Worm (Caenorhabditis elegans) whole organism, L2 larva: Measurements from ENCODE around the gene skr-4.
A peak's percentile ranks its signal among the peaks of the same experiment; 100 is the strongest.

Source experiments
- C34F6.9 ChIP-seq: fragments of 150-350 bp; optimal IDR thresholded peaks from 2 replicates; lab custom pipeline; 2014; ENCODE audit warnings: missing biosample characterization, missing genetic modification characterization
- F13H6.1 ChIP-seq: sonication (generic microtip); optimal IDR thresholded peaks from 2 replicates; lab custom pipeline; 2016; ENCODE audit warnings: missing genetic modification characterization, missing compliant biosample characterization
- R02D3.7 ChIP-seq: fragments of 150-350 bp; optimal IDR thresholded peaks from 2 replicates; lab custom pipeline; 2014; ENCODE audit warnings: missing biosample characterization, missing genetic modification characterization
- aly-2 ChIP-seq: fragments of 150-350 bp; optimal IDR thresholded peaks from 2 replicates; lab custom pipeline; 2014; ENCODE audit warnings: missing biosample characterization, missing genetic modification characterization
- ama-1 ChIP-seq: fragments of 150-350 bp; optimal IDR thresholded peaks from 2 replicates; lab custom pipeline; 2018; ENCODE audit warnings: inconsistent platforms
- blmp-1 ChIP-seq: sonication (generic microtip); optimal IDR thresholded peaks from 2 replicates; lab custom pipeline; 2017; ENCODE audit warnings: missing genetic modification characterization, mild to moderate bottlenecking, missing compliant biosample characterization, antibody characterized with exemption, moderate library complexity; ENCODE audit not compliant: insufficient read depth
- ceh-82 ChIP-seq: fragments of 150-350 bp; optimal IDR thresholded peaks from 2 replicates; lab custom pipeline; 2014; ENCODE audit warnings: missing biosample characterization, missing genetic modification characterization
- crh-2 ChIP-seq: sonication (generic microtip); optimal IDR thresholded peaks from 2 replicates; lab custom pipeline; 2017; ENCODE audit warnings: missing biosample characterization, missing genetic modification characterization
- dmd-4 ChIP-seq: sonication (generic microtip); optimal IDR thresholded peaks from 2 replicates; lab custom pipeline; 2017; ENCODE audit warnings: missing biosample characterization, missing genetic modification characterization
- egl-27 ChIP-seq: sonication (generic microtip); optimal IDR thresholded peaks from 3 replicates; lab custom pipeline; 2017; ENCODE audit warnings: missing biosample characterization, missing genetic modification reagents, missing genetic modification characterization
- elt-3 ChIP-seq: sonication (generic microtip); optimal IDR thresholded peaks from 2 replicates; lab custom pipeline; 2017; ENCODE audit warnings: missing biosample characterization, missing genetic modification characterization
- fos-1 ChIP-seq: fragments of 150-350 bp; optimal IDR thresholded peaks from 2 replicates; lab custom pipeline; 2014; ENCODE audit warnings: missing biosample characterization, missing genetic modification characterization
- lin-11 ChIP-seq: fragments of 150-350 bp; sonication (generic microtip); optimal IDR thresholded peaks from 2 replicates; lab custom pipeline; 2014; ENCODE audit warnings: missing biosample characterization, missing genetic modification characterization, inconsistent platforms, mixed read lengths
- lin-13 ChIP-seq: fragments of 150-350 bp; optimal IDR thresholded peaks from 2 replicates; lab custom pipeline; 2014; ENCODE audit warnings: missing biosample characterization, missing genetic modification reagents, missing genetic modification characterization
- lin-39 ChIP-seq: fragments of 150-350 bp; optimal IDR thresholded peaks from 2 replicates; lab custom pipeline; 2014; ENCODE audit warnings: missing biosample characterization, missing genetic modification reagents, missing genetic modification characterization
- lsy-2 ChIP-seq, 2 experiments: fragments of 150-350 bp in 1 of 2; sonication (generic microtip) in 1 of 2; optimal IDR thresholded peaks; 2 replicates each; lab custom pipeline; 2014 to 2017; ENCODE audit warnings: missing biosample characterization in 2 of 2, missing genetic modification characterization in 2 of 2
- mab-5 ChIP-seq: fragments of 150-350 bp; optimal IDR thresholded peaks from 2 replicates; lab custom pipeline; 2014; ENCODE audit warnings: missing biosample characterization, missing genetic modification characterization
- mbf-1 ChIP-seq: sonication (generic microtip); optimal IDR thresholded peaks from 2 replicates; lab custom pipeline; 2017; ENCODE audit warnings: missing biosample characterization, missing genetic modification characterization
- mdl-1 ChIP-seq, 2 experiments: fragments of 150-350 bp in 1 of 2; sonication (generic microtip) in 1 of 2; optimal IDR thresholded peaks; 2 replicates each; lab custom pipeline; 2017; ENCODE audit warnings: missing biosample characterization in 2 of 2, missing genetic modification characterization in 2 of 2
- nhr-10 ChIP-seq: sonication (generic microtip); optimal IDR thresholded peaks from 2 replicates; lab custom pipeline; 2017; ENCODE audit warnings: missing biosample characterization, missing genetic modification characterization
- nhr-11 ChIP-seq: fragments of 150-350 bp; optimal IDR thresholded peaks from 2 replicates; lab custom pipeline; 2014; ENCODE audit warnings: missing biosample characterization, missing genetic modification characterization
- nhr-12 ChIP-seq: fragments of 150-350 bp; optimal IDR thresholded peaks from 2 replicates; lab custom pipeline; 2014; ENCODE audit warnings: missing biosample characterization, missing genetic modification characterization
- nhr-129 ChIP-seq: fragments of 150-350 bp; optimal IDR thresholded peaks from 2 replicates; lab custom pipeline; 2014; ENCODE audit warnings: missing biosample characterization, missing genetic modification characterization
- nhr-23 ChIP-seq: fragments of 150-350 bp; optimal IDR thresholded peaks from 2 replicates; lab custom pipeline; 2014; ENCODE audit warnings: missing biosample characterization, missing genetic modification reagents, missing genetic modification characterization
- nhr-237 ChIP-seq: fragments of 150-350 bp; optimal IDR thresholded peaks from 2 replicates; lab custom pipeline; 2014; ENCODE audit warnings: missing biosample characterization, missing genetic modification characterization
- nhr-25 ChIP-seq: fragments of 150-350 bp; sonication (generic microtip); optimal IDR thresholded peaks from 3 replicates; lab custom pipeline; 2014; ENCODE audit warnings: missing biosample characterization, missing genetic modification characterization
- nhr-6 ChIP-seq: fragments of 150-350 bp; optimal IDR thresholded peaks from 2 replicates; lab custom pipeline; 2014; ENCODE audit warnings: missing biosample characterization, missing genetic modification characterization
- nhr-77 ChIP-seq: fragments of 150-350 bp; optimal IDR thresholded peaks from 2 replicates; lab custom pipeline; 2014; ENCODE audit warnings: missing biosample characterization, missing genetic modification characterization
- peb-1 ChIP-seq: fragments of 150-350 bp; optimal IDR thresholded peaks from 2 replicates; lab custom pipeline; 2014; ENCODE audit warnings: missing biosample characterization, missing genetic modification characterization
- sem-4 ChIP-seq: fragments of 150-350 bp; optimal IDR thresholded peaks from 2 replicates; lab custom pipeline; 2014; ENCODE audit warnings: missing biosample characterization, missing genetic modification reagents, missing genetic modification characterization
- skn-1 ChIP-seq: sonication (generic microtip); optimal IDR thresholded peaks from 2 replicates; lab custom pipeline; 2017; ENCODE audit warnings: missing biosample characterization, missing genetic modification characterization
- sma-3 ChIP-seq: sonication (generic microtip); optimal IDR thresholded peaks from 2 replicates; lab custom pipeline; 2016; ENCODE audit warnings: missing genetic modification reagents, missing genetic modification characterization, missing compliant biosample characterization
- sma-9 ChIP-seq, 2 experiments: fragments of 150-350 bp in 1 of 2; sonication (generic microtip) in 1 of 2; optimal IDR thresholded peaks; 2 replicates each; lab custom pipeline; 2014 to 2016; ENCODE audit warnings: missing genetic modification characterization in 2 of 2, mild to moderate bottlenecking in 1 of 2, missing biosample characterization in 1 of 2, missing compliant biosample characterization in 1 of 2, missing genetic modification reagents in 1 of 2, moderate library complexity in 1 of 2
- snpc-4 ChIP-seq: fragments of 150-350 bp; optimal IDR thresholded peaks from 2 replicates; lab custom pipeline; 2014; ENCODE audit warnings: missing biosample characterization, missing genetic modification characterization
- unc-55 ChIP-seq: fragments of 150-350 bp; sonication (generic microtip); optimal IDR thresholded peaks from 3 replicates; lab custom pipeline; 2014; ENCODE audit warnings: missing biosample characterization, missing genetic modification reagents, missing genetic modification characterization
- unc-62 ChIP-seq: fragments of 150-350 bp; optimal IDR thresholded peaks from 2 replicates; lab custom pipeline; 2014; ENCODE audit warnings: missing biosample characterization, missing genetic modification reagents, missing genetic modification characterization
- zag-1 ChIP-seq: fragments of 150-350 bp; optimal IDR thresholded peaks from 2 replicates; lab custom pipeline; 2014; ENCODE audit warnings: missing biosample characterization, missing genetic modification characterization
- ztf-1 ChIP-seq: fragments of 200-800 bp; sonication (Bioruptor generic); conservative IDR thresholded peaks from 2 replicates; pipeline ENCODE4 v1.3.6; 2022; ENCODE audit warnings: missing genetic modification characterization, missing compliant biosample characterization
- ztf-4 ChIP-seq: fragments of 150-350 bp; optimal IDR thresholded peaks from 2 replicates; lab custom pipeline; 2014; ENCODE audit warnings: missing biosample characterization, missing genetic modification characterization

The skr-4 gene

DNA sequence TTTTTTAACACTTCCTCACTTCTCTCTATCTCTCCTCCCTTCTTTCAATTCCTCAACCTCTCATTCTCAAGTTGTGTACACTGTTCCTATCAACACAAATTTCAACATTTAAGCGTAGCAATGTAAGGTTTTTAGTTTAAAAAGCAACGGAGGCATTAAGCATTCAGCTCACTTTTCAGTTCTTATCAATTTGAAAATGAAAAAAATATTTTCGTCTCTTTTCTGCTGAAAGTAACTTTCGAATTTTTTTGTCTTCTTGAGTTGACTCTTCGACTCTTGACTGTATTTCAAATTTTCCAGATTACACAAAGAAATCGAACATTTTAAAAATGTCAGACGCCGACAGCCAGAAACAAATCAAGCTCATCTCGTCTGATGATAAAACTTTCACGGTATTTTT is at the start of gene skr-4:
Gene skr-4, plus strand, starts transcription at position 301 of the 400 bp plus-strand sequence.
- TF ChIP-seq nhr-77 (tag; lab: Kevin White, UChicago) = no peak
- TF ChIP-seq R02D3.7 (tag; lab: Kevin White, UChicago) = no peak
- TF ChIP-seq blmp-1 (tag; lab: Kevin White, UChicago) = no peak
- no peak for TF ChIP-seq mbf-1 (tag; lab: Kevin White, UChicago)
- TF ChIP-seq egl-27 (tag; lab: Kevin White, UChicago) = no peak
- no peak for TF ChIP-seq skn-1 (tag; lab: Kevin White, UChicago)
- no peak for TF ChIP-seq nhr-129 (tag; lab: Kevin White, UChicago)
- no peak for TF ChIP-seq mab-5 (tag; lab: Kevin White, UChicago)
- TF ChIP-seq unc-62 = no peak
- TF ChIP-seq ceh-82 (tag; lab: Kevin White, UChicago) = no peak
- no peak for TF ChIP-seq nhr-12 (tag; lab: Kevin White, UChicago)
- no peak for TF ChIP-seq lin-39 (tag; lab: Kevin White, UChicago)
- no peak for TF ChIP-seq sma-3
- no peak for TF ChIP-seq ama-1
- TF ChIP-seq lin-11 (tag; lab: Kevin White, UChicago) = no peak
- no peak for TF ChIP-seq elt-3 (tag; lab: Kevin White, UChicago)
- TF ChIP-seq ztf-1 (GFP tag; lab: Robert Waterston, UW) = no peak
- no peak for TF ChIP-seq nhr-6 (tag; lab: Kevin White, UChicago)

DNA sequence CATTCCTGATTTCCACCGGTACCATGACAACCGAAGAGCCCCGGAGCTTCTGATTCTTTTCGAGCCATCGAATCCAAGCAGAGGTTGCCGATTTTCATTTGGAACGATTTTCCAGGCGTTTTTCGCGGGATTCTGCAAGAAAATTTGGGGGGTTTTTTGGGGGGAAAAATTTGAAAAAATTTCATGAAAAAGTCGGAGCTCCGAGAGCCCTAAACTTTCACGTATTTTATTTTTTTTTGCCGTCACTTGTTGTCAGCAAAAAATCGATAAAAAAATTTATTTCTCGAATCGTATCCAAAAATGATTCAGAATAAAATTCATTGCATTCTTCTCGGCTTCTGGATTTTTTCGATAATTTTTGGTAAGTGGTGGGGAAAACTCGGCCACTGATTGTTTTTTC is 41.1 kb upstream of the skr-4 start, which contains the start of gene Y116F11B.13:
Gene Y116F11B.13, plus strand, starts transcription at position 301 of the 400 bp plus-strand sequence.
- no peak for TF ChIP-seq aly-2 (tag; lab: Kevin White, UChicago)
- no peak for TF ChIP-seq sem-4 (tag; lab: Kevin White, UChicago)
- TF ChIP-seq lin-11 (tag; lab: Kevin White, UChicago) = no peak
- no peak for TF ChIP-seq sma-9 (GFP tag; optimal IDR thresholded peaks at IDR 0.05; lab: Kevin White, UChicago)
- TF ChIP-seq sma-9 (tag; optimal IDR thresholded peaks at IDR 0.05; lab: Kevin White, UChicago) = no peak
- no peak for TF ChIP-seq skn-1 (tag; lab: Kevin White, UChicago)
- no peak for TF ChIP-seq C34F6.9 (tag; lab: Kevin White, UChicago)
- no peak for TF ChIP-seq nhr-11 (tag; lab: Kevin White, UChicago)
- TF ChIP-seq peb-1 = no peak
- no peak for TF ChIP-seq ceh-82 (tag; lab: Kevin White, UChicago)
- TF ChIP-seq ztf-4 = no peak
- TF ChIP-seq nhr-10 (tag; lab: Kevin White, UChicago) = no peak
- no peak for TF ChIP-seq mbf-1 (tag; lab: Kevin White, UChicago)
- TF ChIP-seq R02D3.7 (tag; lab: Kevin White, UChicago) = no peak
- TF ChIP-seq lin-13 (GFP tag; lab: Kevin White, UChicago) = no peak
- TF ChIP-seq nhr-12 (tag; lab: Kevin White, UChicago) = no peak
- TF ChIP-seq lin-39 (tag; lab: Kevin White, UChicago) = no peak
- TF ChIP-seq zag-1 (tag; lab: Kevin White, UChicago) = no peak

DNA sequence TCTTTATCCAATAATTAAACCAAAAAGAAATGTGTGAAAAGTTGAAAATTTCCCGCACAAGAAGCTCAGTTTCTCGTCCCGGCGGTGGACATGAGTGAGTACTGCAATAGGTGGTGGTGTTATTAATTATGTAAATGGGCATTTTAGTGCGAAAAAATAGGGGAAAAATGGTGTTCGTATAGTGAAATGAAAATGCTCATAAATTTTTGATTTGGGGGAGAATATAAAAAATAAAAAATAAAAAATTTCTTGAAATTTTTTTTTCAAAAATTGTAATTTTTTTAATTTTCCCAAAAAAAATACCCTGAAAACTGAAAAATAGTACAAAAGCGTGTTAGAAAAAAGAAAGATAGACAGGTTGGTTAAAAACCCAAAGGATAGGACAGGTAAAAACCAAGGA is 28.8 kb upstream of the skr-4 start, which contains the start of gene gly-4:
Gene gly-4, minus strand, starts transcription at position 101 of the 400 bp plus-strand sequence.
- TF ChIP-seq skn-1 (tag; lab: Kevin White, UChicago) (no peak), mab-5 (tag; lab: Kevin White, UChicago) (no peak), ztf-1 (GFP tag; lab: Robert Waterston, UW) (no peak), mbf-1 (tag; lab: Kevin White, UChicago) (no peak), nhr-25 (tag; lab: Kevin White, UChicago) (no peak), snpc-4 (tag; lab: Kevin White, UChicago) (no peak), sma-9 (GFP tag; optimal IDR thresholded peaks at IDR 0.05; lab: Kevin White, UChicago) (no peak), sma-9 (tag; optimal IDR thresholded peaks at IDR 0.05; lab: Kevin White, UChicago) (no peak), aly-2 (tag; lab: Kevin White, UChicago) (no peak), dmd-4 (tag; lab: Kevin White, UChicago) (no peak), lin-39 (tag; lab: Kevin White, UChicago) (no peak), nhr-237 (no peak), nhr-11 (tag; lab: Kevin White, UChicago) (no peak), nhr-23 (no peak), nhr-6 (tag; lab: Kevin White, UChicago) (no peak), blmp-1 (tag; lab: Kevin White, UChicago) (no peak), lin-11 (tag; lab: Kevin White, UChicago) (no peak), sma-3 (no peak)
- TF ChIP-seq, all 48 proteins: peak for 0

DNA sequence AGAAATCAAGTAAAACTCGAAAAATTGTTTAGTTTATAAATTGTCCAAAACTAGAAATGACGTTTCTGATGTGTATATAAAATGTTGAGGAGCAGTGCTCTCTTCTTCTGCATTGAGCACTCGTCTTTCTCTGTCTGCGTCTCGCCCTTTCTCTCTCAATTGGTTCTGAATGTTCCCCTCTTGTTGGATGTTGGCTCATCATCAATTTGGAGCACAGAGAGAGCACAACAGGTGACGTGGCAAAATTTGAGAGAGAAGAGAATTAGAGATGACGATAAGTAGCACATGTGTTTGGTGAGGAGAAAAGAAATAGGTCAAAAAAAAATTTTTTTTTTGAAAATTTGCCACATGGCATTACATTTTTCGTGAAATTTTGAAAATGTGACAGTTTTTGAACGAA is 26.5 kb upstream of the skr-4 start:
- TF ChIP-seq egl-27 (tag; lab: Kevin White, UChicago) (no peak), dmd-4 (tag; lab: Kevin White, UChicago) (no peak), nhr-23 (no peak), C34F6.9 (tag; lab: Kevin White, UChicago) (peak; percentile 75), mab-5 (tag; lab: Kevin White, UChicago) (peak; percentile 27), nhr-12 (tag; lab: Kevin White, UChicago) (no peak), fos-1 (tag; lab: Kevin White, UChicago) (peak; percentile 17), crh-2 (tag; lab: Kevin White, UChicago) (peak; percentile 99), zag-1 (tag; lab: Kevin White, UChicago) (peak; percentile 63), sem-4 (tag; lab: Kevin White, UChicago) (peak; percentile 23), unc-55 (peak; percentile 58), lsy-2 (tag; optimal IDR thresholded peaks at IDR 0.05; lab: Kevin White, UChicago) (peak in 1 of 2 experiments; percentile 74), F13H6.1 (tag; lab: Kevin White, UChicago) (peak; percentile 66), nhr-129 (tag; lab: Kevin White, UChicago) (peak; percentile 80), blmp-1 (tag; lab: Kevin White, UChicago) (no peak), ztf-4 (peak; percentile 64), nhr-6 (tag; lab: Kevin White, UChicago) (peak; percentile 30), lin-13 (GFP tag; lab: Kevin White, UChicago) (peak; percentile 60), mdl-1 (tag; optimal IDR thresholded peaks at IDR 0.05; lab: Kevin White, UChicago) (peak in 1 of 2 experiments; percentile 32), sma-9 (GFP tag; optimal IDR thresholded peaks at IDR 0.05; lab: Kevin White, UChicago) (peak; percentile 70), sma-9 (tag; optimal IDR thresholded peaks at IDR 0.05; lab: Kevin White, UChicago) (no peak)
